Fruit fly (Drosophila melanogaster) whole organism, embryonic: Measurements from ENCODE around the gene CG31467.

ENCODE experiments used
- BEAF-32 ChIP-seq: fragments of 200-800 bp; sonication (Bioruptor generic); optimal IDR thresholded peaks from 3 replicates; lab custom pipeline; 2017; ENCODE audit warnings: missing biosample characterization, missing genetic modification characterization, mild to moderate bottlenecking, moderate library complexity, missing genetic modification reagents
- Blimp-1 ChIP-seq: fragments of 200-800 bp; sonication (Bioruptor generic); optimal IDR thresholded peaks from 3 replicates; lab custom pipeline; 2018; ENCODE audit warnings: missing biosample characterization, missing genetic modification characterization, mild to moderate bottlenecking, moderate library complexity, missing genetic modification reagents
- C15 ChIP-seq: fragments of 200-800 bp; sonication (Bioruptor generic); IDR thresholded peaks from 3 replicates; pipeline ENCODE4 v1.3.6; 2022; ENCODE audit warnings: missing biosample characterization, missing genetic modification characterization
- CG12155 ChIP-seq: fragments of 200-800 bp; sonication (Bioruptor generic); optimal IDR thresholded peaks from 3 replicates; lab custom pipeline; 2016; ENCODE audit warnings: missing biosample characterization, missing genetic modification characterization
- CG12299 ChIP-seq: fragments of 200-800 bp; sonication (Bioruptor generic); optimal IDR thresholded peaks from 2 replicates; lab custom pipeline; 2018; ENCODE audit warnings: missing biosample characterization, mild to moderate bottlenecking, missing genetic modification characterization
- CG12391 ChIP-seq: fragments of 200-800 bp; sonication (Bioruptor generic); optimal IDR thresholded peaks from 3 replicates; lab custom pipeline; 2018; ENCODE audit warnings: missing biosample characterization, mild to moderate bottlenecking, missing genetic modification characterization, moderate library complexity
- CG13624 ChIP-seq: fragments of 200-800 bp; sonication (Bioruptor generic); optimal IDR thresholded peaks from 2 replicates; lab custom pipeline; 2016; ENCODE audit warnings: missing biosample characterization, missing genetic modification characterization
- CG15073 ChIP-seq: fragments of 200-800 bp; sonication (Bioruptor generic); optimal IDR thresholded peaks from 2 replicates; lab custom pipeline; 2016; ENCODE audit warnings: missing biosample characterization, missing genetic modification characterization
- CG15479 ChIP-seq: fragments of 200-800 bp; sonication (Bioruptor generic); optimal IDR thresholded peaks from 3 replicates; lab custom pipeline; 2019; ENCODE audit warnings: missing biosample characterization, mild to moderate bottlenecking, missing genetic modification characterization, moderate library complexity
- CG1603 ChIP-seq: fragments of 200-800 bp; sonication (Bioruptor generic); optimal IDR thresholded peaks from 2 replicates; lab custom pipeline; 2019; ENCODE audit warnings: missing biosample characterization, mild to moderate bottlenecking, missing genetic modification characterization, moderate library complexity
- CG1647 ChIP-seq: fragments of 200-800 bp; sonication (Bioruptor generic); optimal IDR thresholded peaks from 3 replicates; lab custom pipeline; 2016; ENCODE audit warnings: missing biosample characterization, missing genetic modification characterization
- CG16813 ChIP-seq: fragments of 200-800 bp; sonication (Bioruptor generic); IDR thresholded peaks from 3 replicates; pipeline ENCODE4 v1.3.6; 2022; ENCODE audit warnings: missing biosample characterization, missing genetic modification characterization; ENCODE audit not compliant: partially characterized antibody
- CG16815 ChIP-seq: fragments of 200-800 bp; sonication (Bioruptor generic); optimal IDR thresholded peaks from 3 replicates; lab custom pipeline; 2017; ENCODE audit warnings: missing biosample characterization, mild to moderate bottlenecking, missing genetic modification characterization
- CG1792 ChIP-seq: fragments of 200-800 bp; sonication (Bioruptor generic); optimal IDR thresholded peaks from 2 replicates; lab custom pipeline; 2016; ENCODE audit warnings: missing biosample characterization, missing genetic modification characterization
- CG2875 ChIP-seq: fragments of 200-800 bp; sonication (Bioruptor generic); optimal IDR thresholded peaks from 2 replicates; lab custom pipeline; 2017; ENCODE audit warnings: missing biosample characterization, mild to moderate bottlenecking, missing genetic modification characterization, missing genetic modification reagents
- CG32767 ChIP-seq: fragments of 200-800 bp; sonication (Bioruptor generic); IDR thresholded peaks from 2 replicates; pipeline ENCODE4 v1.3.6; 2022; ENCODE audit warnings: missing biosample characterization, missing genetic modification characterization
- CG4360 ChIP-seq: fragments of 200-800 bp; sonication (Bioruptor generic); IDR thresholded peaks from 2 replicates; pipeline ENCODE4 v1.3.6; 2022; ENCODE audit warnings: missing biosample characterization, missing genetic modification characterization
- CG5180 ChIP-seq: fragments of 200-800 bp; sonication (Bioruptor generic); optimal IDR thresholded peaks from 3 replicates; lab custom pipeline; 2017; ENCODE audit warnings: missing biosample characterization, missing genetic modification characterization, mild to moderate bottlenecking, moderate library complexity, missing genetic modification reagents
- CG5245 ChIP-seq: fragments of 200-800 bp; sonication (Bioruptor generic); optimal IDR thresholded peaks from 3 replicates; lab custom pipeline; 2016; ENCODE audit warnings: missing biosample characterization, missing genetic modification characterization
- CG9727 ChIP-seq: fragments of 200-800 bp; sonication (Bioruptor generic); optimal IDR thresholded peaks from 3 replicates; lab custom pipeline; 2017; ENCODE audit warnings: missing biosample characterization, mild to moderate bottlenecking, missing genetic modification characterization
- D19B ChIP-seq: fragments of 200-800 bp; sonication (Bioruptor generic); optimal IDR thresholded peaks from 2 replicates; lab custom pipeline; 2017; ENCODE audit warnings: missing biosample characterization, mild to moderate bottlenecking, missing genetic modification characterization
- Dek ChIP-seq: fragments of 200-800 bp; sonication (Bioruptor generic); optimal IDR thresholded peaks from 3 replicates; lab custom pipeline; 2019; ENCODE audit warnings: missing biosample characterization, mild to moderate bottlenecking, missing genetic modification characterization, moderate library complexity
- Dll ChIP-seq: fragments of 200-800 bp; sonication (Bioruptor generic); IDR thresholded peaks from 4 replicates; pipeline ENCODE4 v1.3.6; 2022; ENCODE audit warnings: missing biosample characterization, missing genetic modification characterization; ENCODE audit not compliant: partially characterized antibody
- Fer3 ChIP-seq: fragments of 200-800 bp; sonication (Bioruptor generic); optimal IDR thresholded peaks from 2 replicates; lab custom pipeline; 2018; ENCODE audit warnings: missing biosample characterization, mild to moderate bottlenecking, missing genetic modification characterization, moderate library complexity
- Kr ChIP-seq: fragments of 200-800 bp; sonication (Bioruptor generic); optimal IDR thresholded peaks from 2 replicates; lab custom pipeline; 2017; ENCODE audit warnings: missing biosample characterization, mild to moderate bottlenecking, missing genetic modification characterization
- Mad ChIP-seq: fragments of 200-800 bp; sonication (Bioruptor generic); optimal IDR thresholded peaks from 2 replicates; lab custom pipeline; 2016; ENCODE audit warnings: missing biosample characterization, missing genetic modification characterization
- NK7.1 ChIP-seq: fragments of 200-800 bp; sonication (Bioruptor generic); optimal IDR thresholded peaks from 3 replicates; lab custom pipeline; 2016; ENCODE audit warnings: missing biosample characterization, missing genetic modification characterization
- PHDP ChIP-seq: fragments of 200-800 bp; sonication (Bioruptor generic); optimal IDR thresholded peaks from 3 replicates; lab custom pipeline; 2018; ENCODE audit warnings: missing biosample characterization, mild to moderate bottlenecking, missing genetic modification characterization, moderate library complexity
- Poxn ChIP-seq: fragments of 200-800 bp; sonication (Bioruptor generic); IDR thresholded peaks from 2 replicates; pipeline ENCODE4 v1.3.6; 2022; ENCODE audit warnings: missing biosample characterization, missing genetic modification characterization
- Sox100B ChIP-seq: fragments of 200-800 bp; sonication (Bioruptor generic); optimal IDR thresholded peaks from 3 replicates; lab custom pipeline; 2018; ENCODE audit warnings: missing biosample characterization, mild to moderate bottlenecking, missing genetic modification characterization
- Xrp1 ChIP-seq: fragments of 200-800 bp; sonication (Bioruptor generic); IDR thresholded peaks from 2 replicates; pipeline ENCODE4 v1.3.6; 2022; ENCODE audit warnings: missing biosample characterization, missing genetic modification characterization
- ac ChIP-seq: fragments of 200-800 bp; sonication (Bioruptor generic); optimal IDR thresholded peaks from 3 replicates; lab custom pipeline; 2017; ENCODE audit warnings: missing biosample characterization, mild to moderate bottlenecking, missing genetic modification characterization
- aop ChIP-seq: fragments of 200-800 bp; sonication (Bioruptor generic); IDR thresholded peaks from 2 replicates; pipeline ENCODE4 v1.3.6; 2022; ENCODE audit warnings: missing biosample characterization, missing genetic modification characterization
- ara ChIP-seq: fragments of 200-800 bp; sonication (Bioruptor generic); IDR thresholded peaks from 2 replicates; pipeline ENCODE4 v1.3.6; 2022; ENCODE audit warnings: missing biosample characterization, missing genetic modification characterization
- bcd ChIP-seq: fragments of 200-800 bp; sonication (Bioruptor generic); optimal IDR thresholded peaks from 2 replicates; lab custom pipeline; 2017; ENCODE audit warnings: missing biosample characterization, mild to moderate bottlenecking, missing genetic modification characterization
- bsh ChIP-seq, 2 experiments: fragments of 200-800 bp; sonication (Bioruptor generic); optimal IDR thresholded peaks; 2 replicates each; lab custom pipeline; 2017 to 2018; ENCODE audit warnings: mild to moderate bottlenecking in 2 of 2, missing biosample characterization in 2 of 2, missing genetic modification characterization in 2 of 2, moderate library complexity in 1 of 2
- chif ChIP-seq, 2 experiments: fragments of 200-800 bp; sonication (Bioruptor generic); optimal IDR thresholded peaks; 3 replicates each; lab custom pipeline; 2016; ENCODE audit warnings: missing biosample characterization in 2 of 2, missing genetic modification characterization in 2 of 2
- ci ChIP-seq: fragments of 200-800 bp; sonication (Bioruptor generic); IDR thresholded peaks from 3 replicates; pipeline ENCODE4 v1.3.6; 2022; ENCODE audit warnings: missing biosample characterization, missing genetic modification characterization
- crol ChIP-seq: fragments of 200-800 bp; sonication (Bioruptor generic); IDR thresholded peaks from 2 replicates; pipeline ENCODE4 v1.3.6; 2022; ENCODE audit warnings: missing biosample characterization, missing genetic modification characterization
- cwo ChIP-seq: fragments of 200-800 bp; sonication (Bioruptor generic); optimal IDR thresholded peaks from 3 replicates; lab custom pipeline; 2017; ENCODE audit warnings: missing biosample characterization, missing genetic modification characterization, mild to moderate bottlenecking, moderate library complexity, missing genetic modification reagents
- dati ChIP-seq: fragments of 200-800 bp; sonication (Bioruptor generic); IDR thresholded peaks from 2 replicates; pipeline ENCODE4 v1.3.6; 2022; ENCODE audit warnings: missing biosample characterization, missing genetic modification characterization
- disco-r ChIP-seq: fragments of 200-800 bp; sonication (Bioruptor generic); optimal IDR thresholded peaks from 2 replicates; lab custom pipeline; 2016; ENCODE audit warnings: missing biosample characterization, missing genetic modification characterization
- dmrt99B ChIP-seq: fragments of 200-800 bp; sonication (Bioruptor generic); optimal IDR thresholded peaks from 2 replicates; lab custom pipeline; 2018; ENCODE audit warnings: missing biosample characterization, mild to moderate bottlenecking, missing genetic modification characterization, moderate library complexity
- kay ChIP-seq: fragments of 200-800 bp; sonication (Bioruptor generic); optimal IDR thresholded peaks from 2 replicates; lab custom pipeline; 2016; ENCODE audit warnings: missing biosample characterization, missing genetic modification characterization
- lilli ChIP-seq: fragments of 200-800 bp; sonication (Bioruptor generic); optimal IDR thresholded peaks from 3 replicates; lab custom pipeline; 2016; ENCODE audit warnings: missing biosample characterization, missing genetic modification characterization
- odd ChIP-seq: fragments of 200-800 bp; sonication (Bioruptor generic); optimal IDR thresholded peaks from 2 replicates; lab custom pipeline; 2017; ENCODE audit warnings: missing biosample characterization, mild to moderate bottlenecking, missing genetic modification characterization
- prd ChIP-seq, 3 experiments: fragments of >200 bp in 2 of 3; fragments of 200-800 bp in 1 of 3; sonication (Bioruptor generic) in 1 of 3; optimal IDR thresholded peaks in 2 of 3; IDR thresholded peaks in 1 of 3; 2 replicates in 2 of 3; 3 replicates in 1 of 3; pipeline versions ENCODE4 v1.3.6 to Lab custom; 2017 to 2022; ENCODE audit warnings: missing biosample characterization in 1 of 3, missing genetic modification characterization in 1 of 3
- psq ChIP-seq: fragments of 200-800 bp; sonication (Bioruptor generic); optimal IDR thresholded peaks from 2 replicates; lab custom pipeline; 2017; ENCODE audit warnings: missing biosample characterization, missing genetic modification characterization
- ranshi ChIP-seq: fragments of 200-800 bp; sonication (Bioruptor generic); IDR thresholded peaks from 2 replicates; pipeline ENCODE4 v1.3.6; 2022; ENCODE audit warnings: missing biosample characterization, missing genetic modification characterization
- sd ChIP-seq: fragments of 200-800 bp; sonication (Bioruptor generic); optimal IDR thresholded peaks from 3 replicates; lab custom pipeline; 2018; ENCODE audit warnings: missing biosample characterization, mild to moderate bottlenecking, missing genetic modification characterization, moderate library complexity
- tin ChIP-seq: fragments of 200-800 bp; sonication (Bioruptor generic); optimal IDR thresholded peaks from 3 replicates; lab custom pipeline; 2016; ENCODE audit warnings: missing biosample characterization, missing genetic modification characterization

The CG31467 gene

dm6 chr3R:10681682-10681962, 25.0 kb downstream of the CG31467 start (continued):
- TF ChIP-seq Fer3 (tag; lab: Kevin White, UChicago): no peak
- TF ChIP-seq Mad (GFP tag; lab: Kevin White, UChicago): peak; percentile 5
- no peak for TF ChIP-seq ac (GFP tag; lab: Kevin White, UChicago)
- TF ChIP-seq CG1603 (tag; lab: Kevin White, UChicago): peak; percentile 62
- no peak for TF ChIP-seq chif (GFP tag; optimal IDR thresholded peaks at IDR 0.05; lab: Kevin White, UChicago)
- TF ChIP-seq aop (GFP tag; lab: Robert Waterston, UW): no peak
- TF ChIP-seq CG9727 (GFP tag; lab: Kevin White, UChicago): no peak
- TF ChIP-seq Poxn: no peak
- TF ChIP-seq CG15073: no peak
- no peak for TF ChIP-seq bcd (GFP tag; lab: Kevin White, UChicago)
- peak; percentile 65 for TF ChIP-seq ranshi
- no peak for TF ChIP-seq BEAF-32 (GFP tag; lab: Kevin White, UChicago)
- peak; percentile 1 for TF ChIP-seq Dek
- no peak for TF ChIP-seq psq
- no peak for TF ChIP-seq D19B
- TF ChIP-seq kay (GFP tag; lab: Kevin White, UChicago): no peak
- TF ChIP-seq CG15479 (GFP tag; lab: Kevin White, UChicago): no peak
- TF ChIP-seq Xrp1 (GFP tag; lab: Robert Waterston, UW): peak; percentile 79
- TF ChIP-seq bsh (GFP tag; optimal IDR thresholded peaks at IDR 0.05; lab: Kevin White, UChicago): peak in 1 of 2 experiments; percentile 50
- no peak for TF ChIP-seq tin (GFP tag; lab: Kevin White, UChicago)
- TF ChIP-seq Sox100B: no peak
- TF ChIP-seq CG2875 (GFP tag; lab: Kevin White, UChicago): no peak
- no peak for TF ChIP-seq CG1792 (GFP tag; lab: Kevin White, UChicago)
- TF ChIP-seq ara: no peak
- peak; percentile 7 for TF ChIP-seq CG12391
- TF ChIP-seq disco-r (GFP tag; lab: Kevin White, UChicago): no peak
- no peak for TF ChIP-seq crol (GFP tag; lab: Robert Waterston, UW)
- TF ChIP-seq CG12299 (tag; lab: Kevin White, UChicago): no peak
- TF ChIP-seq PHDP (tag; lab: Kevin White, UChicago): peak; percentile 19
- TF ChIP-seq Blimp-1 (GFP tag; lab: Kevin White, UChicago): peak; percentile 37
- TF ChIP-seq CG12155 (GFP tag; lab: Kevin White, UChicago): no peak
- no peak for TF ChIP-seq CG13624 (GFP tag; lab: Kevin White, UChicago)
- TF ChIP-seq lilli (GFP tag; lab: Kevin White, UChicago): no peak
- no peak for TF ChIP-seq Kr (GFP tag; lab: Kevin White, UChicago)
- no peak for TF ChIP-seq cwo (GFP tag; lab: Kevin White, UChicago)
- peak; percentile 82 for TF ChIP-seq ci (GFP tag; lab: Robert Waterston, UW)
- peak; percentile 61 for TF ChIP-seq CG5245 (GFP tag; lab: Kevin White, UChicago)
- 0 out of 2 replicates have a peak, but pooled peaks have one; percentile 36 for TF ChIP-seq CG4360 (GFP tag; lab: Robert Waterston, UW)
- TF ChIP-seq C15: no peak
- TF ChIP-seq sd (tag; lab: Kevin White, UChicago): no peak
- TF ChIP-seq NK7.1 (GFP tag; lab: Kevin White, UChicago): no peak
- no peak for TF ChIP-seq CG16815 (GFP tag; lab: Kevin White, UChicago)
- TF ChIP-seq CG16813: no peak
- TF ChIP-seq CG1647 (GFP tag; lab: Kevin White, UChicago): no peak
- no peak for TF ChIP-seq CG32767
- 0 out of 2 replicates have a peak, but pooled peaks have one; percentile 28 for TF ChIP-seq dati
- TF ChIP-seq prd (optimal IDR thresholded peaks at IDR 0.05; lab: Kevin White, UChicago): no peak
- TF ChIP-seq prd (GFP tag; IDR thresholded peaks at IDR 0.05; lab: Robert Waterston, UW): peak; percentile 78
- TF ChIP-seq odd: no peak
- no peak for TF ChIP-seq CG5180 (GFP tag; lab: Kevin White, UChicago)
- TF ChIP-seq dmrt99B (tag; lab: Kevin White, UChicago): no peak
- no peak for TF ChIP-seq Dll
